Fruit fly (Drosophila melanogaster): Measurements from ENCODE around the gene CG14933.

Gene CG14933

DNA sequence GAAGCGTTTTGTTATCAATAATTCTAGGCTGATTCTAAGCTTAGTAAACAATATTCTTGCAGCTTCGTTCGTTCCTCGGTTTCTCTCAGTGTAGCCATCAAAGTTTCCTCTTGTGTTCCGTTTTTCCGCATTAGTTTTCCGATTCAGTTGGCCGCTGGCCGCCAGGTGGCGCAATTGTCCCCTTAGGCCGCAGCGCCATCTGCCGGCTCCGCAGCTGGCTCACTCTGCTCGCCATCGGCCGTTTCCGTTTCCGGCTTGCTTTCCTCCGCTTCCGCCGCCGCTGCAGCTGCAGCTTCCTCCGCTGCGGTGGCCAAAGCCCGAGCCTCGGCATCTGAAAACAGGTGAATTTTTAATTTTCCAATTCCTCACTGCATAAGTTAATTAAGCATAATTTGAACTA, 26.3 kb upstream of the CG14933 start (continued):
- TF ChIP-seq scrt (GFP tag; optimal IDR thresholded peaks at IDR 0.05) (peak; percentile 90), Tbp (GFP tag; optimal IDR thresholded peaks at IDR 0.05) (no peak), CG15269 (tag; optimal IDR thresholded peaks at IDR 0.05) (peak; percentile 82), CG6765 (GFP tag; optimal IDR thresholded peaks at IDR 0.05) (peak; percentile 98), trh (GFP tag; optimal IDR thresholded peaks at IDR 0.05) (peak; percentile 88), bab2 (GFP tag; optimal IDR thresholded peaks at IDR 0.05) (peak; percentile 88), ara (GFP tag; IDR thresholded peaks at IDR 0.05) (peak; percentile 90), CG14860 (GFP tag; IDR thresholded peaks at IDR 0.05; ENCODE audit: partially characterized antibody) (no peak), fru (optimal IDR thresholded peaks at IDR 0.05) (no peak), tll (GFP tag; optimal IDR thresholded peaks at IDR 0.05) (peak in 1 of 2 experiments; percentile 59), CG2120 (GFP tag; optimal IDR thresholded peaks at IDR 0.05) (peak; percentile 43), org-1 (GFP tag; optimal IDR thresholded peaks at IDR 0.05) (peak; percentile 91), H2.0 (GFP tag; IDR thresholded peaks at IDR 0.05) (peak; percentile 87), CG14050 (GFP tag; IDR thresholded peaks at IDR 0.05) (peak; percentile 89), ac (GFP tag; optimal IDR thresholded peaks at IDR 0.05) (peak; percentile 99), wor (GFP tag; IDR thresholded peaks at IDR 0.05) (peak; percentile 72), dpn (GFP tag; optimal IDR thresholded peaks at IDR 0.05) (peak; percentile 90 to 95), croc (GFP tag; conservative IDR thresholded peaks at IDR 0.05) (peak; percentile 84), fd3F (GFP tag; optimal IDR thresholded peaks at IDR 0.05) (peak; percentile 74), klu (GFP tag; IDR thresholded peaks at IDR 0.05) (peak; percentile 42; the same call in 1 of the 2 replicates), shn (GFP tag; optimal IDR thresholded peaks at IDR 0.05) (peak; percentile 94), CrebB (tag; optimal IDR thresholded peaks at IDR 0.05) (peak; percentile 89), pros (GFP tag; optimal IDR thresholded peaks at IDR 0.05) (peak; percentile 23), Med (GFP tag) (peak; percentile 100), CG9797 (GFP tag; optimal IDR thresholded peaks at IDR 0.05) (peak; percentile 68), CG3407 (GFP tag; optimal IDR thresholded peaks at IDR 0.05) (peak; percentile 95), CG15479 (GFP tag; optimal IDR thresholded peaks at IDR 0.05) (peak; percentile 74), ranshi (GFP tag; IDR thresholded peaks at IDR 0.05) (peak; percentile 89), wdn (GFP tag; IDR thresholded peaks at IDR 0.05) (peak; percentile 68), D19A (tag; optimal IDR thresholded peaks at IDR 0.05) (peak; percentile 77), CG6689 (GFP tag; IDR thresholded peaks at IDR 0.05) (peak; percentile 88), dimm (GFP tag; IDR thresholded peaks at IDR 0.05) (no peak; the same call in 1 of the 2 replicates), Bteb2 (GFP tag; optimal IDR thresholded peaks at IDR 0.05) (peak; percentile 83), ap (GFP tag; IDR thresholded peaks at IDR 0.05) (peak; percentile 91), CG7357 (GFP tag; IDR thresholded peaks at IDR 0.05) (peak; percentile 63; the same call in 2 of the 3 replicates), ci (GFP tag; IDR thresholded peaks at IDR 0.05) (peak; percentile 99), gcm (GFP tag; optimal IDR thresholded peaks at IDR 0.05) (peak; percentile 91), schlank (tag; optimal IDR thresholded peaks at IDR 0.05) (peak; percentile 87), ash1 (GFP tag; optimal IDR thresholded peaks at IDR 0.05) (peak; percentile 84), lov (optimal IDR thresholded peaks at IDR 0.05) (no peak), lov (GFP tag; IDR thresholded peaks at IDR 0.05) (peak; percentile 99), CG31224 (GFP tag; IDR thresholded peaks at IDR 0.05) (peak; percentile 68), eve (GFP tag; optimal IDR thresholded peaks at IDR 0.05) (peak in 1 of 2 experiments; percentile 54), CG15011 (GFP tag; optimal IDR thresholded peaks at IDR 0.05) (peak; percentile 92), sisA (GFP tag; IDR thresholded peaks at IDR 0.05) (peak; percentile 83), CG9817 (tag; optimal IDR thresholded peaks at IDR 0.05) (peak; percentile 86), Hr78 (GFP tag; optimal IDR thresholded peaks at IDR 0.05) (peak in 1 of 2 experiments; percentile 49), sim (GFP tag; IDR thresholded peaks at IDR 0.05) (peak; percentile 97), ab (GFP tag; optimal IDR thresholded peaks at IDR 0.05) (peak; percentile 38), Fer1 (GFP tag; optimal IDR thresholded peaks at IDR 0.05) (peak; percentile 96), CG6175 (GFP tag; IDR thresholded peaks at IDR 0.05) (peak; percentile 78), sima (GFP tag; optimal IDR thresholded peaks at IDR 0.05) (peak; percentile 84)
